Worm (Caenorhabditis elegans): ENCODE data around the gene F54D5.3.
A peak's percentile ranks its signal among the peaks of the same experiment; 100 is the strongest.

Gene F54D5.3

ce11 chrII:11545952-11546325 lies 25.7 kb upstream of the F54D5.3 start (continued):
- no peak for TF ChIP-seq hlh-12 (tag; optimal IDR thresholded peaks at IDR 0.05)
- TF ChIP-seq B0261.1 (tag; optimal IDR thresholded peaks at IDR 0.05), result no peak
- TF ChIP-seq nfyb-1 (GFP tag; IDR thresholded peaks at IDR 0.05), result peak; percentile 38; the same call in 1 of the 2 replicates
- no peak for TF ChIP-seq dpl-1 (GFP tag; optimal IDR thresholded peaks at IDR 0.05)
- TF ChIP-seq atf-7 (tag; optimal IDR thresholded peaks at IDR 0.05), result no peak
- no peak for TF ChIP-seq die-1 (tag; optimal IDR thresholded peaks at IDR 0.05)
- no peak for TF ChIP-seq rpc-1 (optimal IDR thresholded peaks at IDR 0.05)
- no peak for TF ChIP-seq rpc-1 (tag; optimal IDR thresholded peaks at IDR 0.05)
- no peak for TF ChIP-seq hmg-20 (GFP tag; IDR thresholded peaks at IDR 0.05)
- TF ChIP-seq ceh-79 (tag; optimal IDR thresholded peaks at IDR 0.05), result no peak
- TF ChIP-seq aptf-3 (GFP tag; IDR thresholded peaks at IDR 0.05), result no peak
- peak; percentile 1 for TF ChIP-seq lin-54 (GFP tag; optimal IDR thresholded peaks at IDR 0.05)
- TF ChIP-seq lsl-1 (GFP tag; optimal IDR thresholded peaks at IDR 0.05), result no peak
- TF ChIP-seq F52B5.7 (tag; optimal IDR thresholded peaks at IDR 0.05), result no peak
- no peak for TF ChIP-seq ceh-100 (GFP tag; IDR thresholded peaks at IDR 0.05)
- no peak for TF ChIP-seq let-607 (tag; optimal IDR thresholded peaks at IDR 0.05)
- TF ChIP-seq dox-1 (GFP tag; IDR thresholded peaks at IDR 0.05), result no peak

- TF ChIP-seq madf-8 (GFP tag; conservative IDR thresholded peaks at IDR 0.05), result no peak
- TF ChIP-seq pbrm-1 (GFP tag; IDR thresholded peaks at IDR 0.05), result peak; percentile 65; the same call in 1 of the 2 replicates
- TF ChIP-seq F33H1.4 (GFP tag; IDR thresholded peaks at IDR 0.05), result peak; percentile 40; the same call in 1 of the 2 replicates
- TF ChIP-seq ztf-22 (GFP tag; optimal IDR thresholded peaks at IDR 0.05), result no peak
- peak; percentile 42 for TF ChIP-seq K12H6.12 (tag; optimal IDR thresholded peaks at IDR 0.05)
- no peak for TF ChIP-seq Y95B8A.8 (GFP tag; IDR thresholded peaks at IDR 0.05)
- TF ChIP-seq ztf-28 (GFP tag; IDR thresholded peaks at IDR 0.05), result no peak
- TF ChIP-seq zim-3 (tag; optimal IDR thresholded peaks at IDR 0.05), result peak; percentile 34
- TF ChIP-seq F23B12.7 (tag; optimal IDR thresholded peaks at IDR 0.05; ENCODE audit: insufficient read depth), result peak; percentile 35
- TF ChIP-seq snpc-4 (GFP tag; optimal IDR thresholded peaks at IDR 0.05), result no peak
- TF ChIP-seq snpc-4 (tag; optimal IDR thresholded peaks at IDR 0.05), result peak in 3 of 4 experiments; percentile 25 to 64 (median 51)
- TF ChIP-seq athp-1 (tag; optimal IDR thresholded peaks at IDR 0.05), result peak; percentile 75
- TF ChIP-seq mcd-1 (GFP tag; IDR thresholded peaks at IDR 0.05), result peak; percentile 75
- TF ChIP-seq Y53G8AR.9 (GFP tag; conservative IDR thresholded peaks at IDR 0.05), result peak; percentile 88
- TF ChIP-seq tbx-9 (tag; optimal IDR thresholded peaks at IDR 0.05; ENCODE audit: borderline replicate concordance), result no peak
- no peak for TF ChIP-seq D2030.7 (GFP tag; IDR thresholded peaks at IDR 0.05)
- TF ChIP-seq ztf-6 (GFP tag; IDR thresholded peaks at IDR 0.05), result no peak
- TF ChIP-seq him-1 (tag; optimal IDR thresholded peaks at IDR 0.05), result no peak
- TF ChIP-seq Y79H2A.3 (GFP tag; conservative IDR thresholded peaks at IDR 0.05), result no peak
- no peak for TF ChIP-seq Y67H2A.10 (GFP tag; conservative IDR thresholded peaks at IDR 0.05)
- TF ChIP-seq C06A6.2 (GFP tag; conservative IDR thresholded peaks at IDR 0.05), result 0 out of 2 replicates have a peak, but pooled peaks have one; percentile 51
- TF ChIP-seq F39B2.1 (GFP tag; IDR thresholded peaks at IDR 0.05), result no peak
- peak; percentile 53 for TF ChIP-seq mxl-1 (tag; optimal IDR thresholded peaks at IDR 0.05)
- no peak for TF ChIP-seq Y53F4B.3 (GFP tag; IDR thresholded peaks at IDR 0.05)
- TF ChIP-seq nfya-2 (GFP tag; IDR thresholded peaks at IDR 0.05), result no peak
- peak; percentile 22 for TF ChIP-seq T07F8.4 (tag; optimal IDR thresholded peaks at IDR 0.05)
- TF ChIP-seq F37B4.10 (GFP tag; IDR thresholded peaks at IDR 0.05), result no peak
- TF ChIP-seq nhr-27 (tag; optimal IDR thresholded peaks at IDR 0.05), result no peak
- peak; percentile 43; the same call in 1 of the 2 replicates for TF ChIP-seq attf-6 (GFP tag; IDR thresholded peaks at IDR 0.05)
- TF ChIP-seq F10E7.11 (tag; optimal IDR thresholded peaks at IDR 0.05), result peak; percentile 39
- no peak for TF ChIP-seq xnd-1 (tag; optimal IDR thresholded peaks at IDR 0.05)
- no peak for TF ChIP-seq ccch-3 (GFP tag; optimal IDR thresholded peaks at IDR 0.05)
- no peak for TF ChIP-seq mes-4 (tag; optimal IDR thresholded peaks at IDR 0.05)
- peak; percentile 76 for TF ChIP-seq lin-54 (GFP tag; optimal IDR thresholded peaks at IDR 0.05)
Measured at ce11 chrII:11547254-11547687, 24.3 kb upstream of the F54D5.3 start, which contains the start of gene F54D5.7. TSS of gene F54D5.7 (plus strand) at chrII:11547517.

All from whole organism, young adult.